Fruit fly (Drosophila melanogaster) Kc167 (cell line): ENCODE measurements around the gene caps.

Experiments used
- Sin3A ChIP-seq: fragments of >200 bp; optimal IDR thresholded peaks from 2 replicates; lab custom pipeline; 2018; ENCODE audit warnings: missing external identifiers
- insv ChIP-seq: fragments of >200 bp; optimal IDR thresholded peaks from 3 replicates; lab custom pipeline; 2018; ENCODE audit warnings: missing external identifiers
- psq ChIP-seq: fragments of >200 bp; optimal IDR thresholded peaks from 2 replicates; lab custom pipeline; 2017; ENCODE audit warnings: missing external identifiers

DNA sequence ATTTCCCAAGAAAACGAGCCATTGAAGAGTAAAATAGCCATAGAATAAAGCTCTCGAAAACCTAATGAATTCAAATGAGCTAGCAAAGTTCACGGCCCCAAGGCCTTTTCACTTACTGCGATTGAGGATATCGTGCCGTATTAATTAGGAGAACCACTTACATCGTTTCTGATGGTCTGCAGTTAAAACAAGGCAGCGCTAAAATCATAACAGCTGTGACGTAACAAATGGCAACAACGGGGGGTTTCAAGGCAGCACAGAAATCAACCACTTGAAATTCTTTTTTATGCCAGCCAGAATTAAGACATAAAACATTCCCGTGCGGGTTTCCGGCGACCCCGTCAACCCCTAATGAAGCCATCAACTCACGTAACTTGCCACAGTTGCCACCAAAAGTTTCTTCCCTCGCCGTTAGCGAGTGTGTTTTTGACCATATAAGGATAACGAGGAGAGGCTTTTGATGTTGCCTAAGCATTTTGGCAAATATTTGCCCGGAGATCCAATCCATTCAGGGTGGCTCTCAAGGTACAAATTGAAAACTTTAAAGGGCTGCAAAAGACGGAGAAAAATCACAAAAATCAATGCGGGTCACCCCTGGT lies 18.4 kb upstream of the caps start:
- no peak for TF ChIP-seq insv (lab: Kevin White, UChicago)
- TF ChIP-seq psq (lab: Kevin White, UChicago) = no peak
- TF ChIP-seq Sin3A (lab: Kevin White, UChicago) = no peak
